Fruit fly (Drosophila melanogaster) whole organism, pupa: Measurements from ENCODE around the gene JMJD7.

ENCODE experiments used
- CG10348 ChIP-seq: fragments of 200-800 bp; sonication (Bioruptor generic); IDR thresholded peaks from 2 replicates; pipeline ENCODE4 v1.3.6; 2022; ENCODE audit warnings: missing biosample characterization, missing genetic modification characterization
- CG12605 ChIP-seq: fragments of 200-800 bp; sonication (Bioruptor generic); IDR thresholded peaks from 2 replicates; pipeline ENCODE4 v1.3.6; 2022; ENCODE audit warnings: missing biosample characterization, missing genetic modification characterization
- CG13204 ChIP-seq: fragments of 200-800 bp; sonication (Bioruptor generic); optimal IDR thresholded peaks from 2 replicates; lab custom pipeline; 2018; ENCODE audit warnings: missing biosample characterization, mild to moderate bottlenecking, missing genetic modification characterization, moderate library complexity
- CG14655 ChIP-seq: fragments of 200-800 bp; sonication (Bioruptor generic); optimal IDR thresholded peaks from 3 replicates; lab custom pipeline; 2017; ENCODE audit warnings: mild to moderate bottlenecking, missing biosample characterization, missing genetic modification reagents, missing genetic modification characterization
- CG15710 ChIP-seq: fragments of 200-800 bp; sonication (Bioruptor generic); optimal IDR thresholded peaks from 2 replicates; lab custom pipeline; 2018; ENCODE audit warnings: missing biosample characterization, mild to moderate bottlenecking, missing genetic modification characterization, moderate library complexity
- CG17806 ChIP-seq: fragments of 200-800 bp; sonication (Bioruptor generic); optimal IDR thresholded peaks from 2 replicates; lab custom pipeline; 2018; ENCODE audit warnings: missing biosample characterization, mild to moderate bottlenecking, missing genetic modification characterization, moderate library complexity
- CG32121 ChIP-seq: fragments of 200-800 bp; sonication (Bioruptor generic); IDR thresholded peaks from 2 replicates; pipeline ENCODE4 v1.3.6; 2022; ENCODE audit warnings: missing biosample characterization, missing genetic modification characterization
- CG34367 ChIP-seq: fragments of 200-800 bp; sonication (Bioruptor generic); optimal IDR thresholded peaks from 2 replicates; lab custom pipeline; 2018; ENCODE audit warnings: missing biosample characterization, mild to moderate bottlenecking, missing genetic modification characterization
- CG4496 ChIP-seq: fragments of 200-800 bp; sonication (Bioruptor generic); IDR thresholded peaks from 3 replicates; pipeline ENCODE4 v1.3.6; 2022; ENCODE audit warnings: missing biosample characterization, missing genetic modification characterization
- CG8159 ChIP-seq: fragments of 200-800 bp; sonication (Bioruptor generic); optimal IDR thresholded peaks from 3 replicates; lab custom pipeline; 2018; ENCODE audit warnings: missing biosample characterization, mild to moderate bottlenecking, missing genetic modification characterization, moderate library complexity
- CG8301 ChIP-seq: fragments of 200-800 bp; sonication (Bioruptor generic); optimal IDR thresholded peaks from 2 replicates; lab custom pipeline; 2018; ENCODE audit warnings: missing biosample characterization, mild to moderate bottlenecking, missing genetic modification characterization
- CG9948 ChIP-seq: fragments of 200-800 bp; sonication (Bioruptor generic); optimal IDR thresholded peaks from 2 replicates; lab custom pipeline; 2018; ENCODE audit warnings: missing biosample characterization, mild to moderate bottlenecking, missing genetic modification characterization, moderate library complexity
- D1 ChIP-seq: fragments of 200-800 bp; sonication (Bioruptor generic); optimal IDR thresholded peaks from 2 replicates; lab custom pipeline; 2018; ENCODE audit warnings: missing biosample characterization, mild to moderate bottlenecking, missing genetic modification characterization, moderate library complexity
- EcR ChIP-seq: fragments of 200-800 bp; sonication (Bioruptor generic); optimal IDR thresholded peaks from 3 replicates; lab custom pipeline; 2019; ENCODE audit warnings: missing biosample characterization, missing genetic modification characterization, mild to moderate bottlenecking, moderate library complexity, missing genetic modification reagents
- Ets98B ChIP-seq: fragments of 200-800 bp; sonication (Bioruptor generic); IDR thresholded peaks from 2 replicates; pipeline ENCODE4 v1.3.6; 2022; ENCODE audit warnings: missing biosample characterization, missing genetic modification characterization
- Pif1A ChIP-seq: fragments of 200-800 bp; sonication (Bioruptor generic); optimal IDR thresholded peaks from 3 replicates; lab custom pipeline; 2016; ENCODE audit warnings: missing biosample characterization, missing genetic modification characterization
- Pif1B ChIP-seq: fragments of 200-800 bp; sonication (Bioruptor generic); optimal IDR thresholded peaks from 3 replicates; lab custom pipeline; 2016; ENCODE audit warnings: missing biosample characterization, missing genetic modification characterization
- Snoo ChIP-seq: fragments of 200-800 bp; sonication (Bioruptor generic); optimal IDR thresholded peaks from 3 replicates; lab custom pipeline; 2017; ENCODE audit warnings: missing biosample characterization, mild to moderate bottlenecking, missing genetic modification characterization, inconsistent platforms
- fd96Ca ChIP-seq: fragments of 200-800 bp; sonication (Bioruptor generic); IDR thresholded peaks from 3 replicates; pipeline ENCODE4 v1.3.6; 2022; ENCODE audit warnings: missing biosample characterization, missing genetic modification characterization
- gl ChIP-seq: fragments of 200-800 bp; sonication (Bioruptor generic); optimal IDR thresholded peaks from 2 replicates; lab custom pipeline; 2018; ENCODE audit warnings: missing biosample characterization, mild to moderate bottlenecking, missing genetic modification characterization
- rn ChIP-seq: fragments of 200-800 bp; sonication (Bioruptor generic); IDR thresholded peaks from 2 replicates; pipeline ENCODE4 v1.3.6; 2022; ENCODE audit warnings: missing biosample characterization, missing genetic modification characterization

The JMJD7 gene

DNA sequence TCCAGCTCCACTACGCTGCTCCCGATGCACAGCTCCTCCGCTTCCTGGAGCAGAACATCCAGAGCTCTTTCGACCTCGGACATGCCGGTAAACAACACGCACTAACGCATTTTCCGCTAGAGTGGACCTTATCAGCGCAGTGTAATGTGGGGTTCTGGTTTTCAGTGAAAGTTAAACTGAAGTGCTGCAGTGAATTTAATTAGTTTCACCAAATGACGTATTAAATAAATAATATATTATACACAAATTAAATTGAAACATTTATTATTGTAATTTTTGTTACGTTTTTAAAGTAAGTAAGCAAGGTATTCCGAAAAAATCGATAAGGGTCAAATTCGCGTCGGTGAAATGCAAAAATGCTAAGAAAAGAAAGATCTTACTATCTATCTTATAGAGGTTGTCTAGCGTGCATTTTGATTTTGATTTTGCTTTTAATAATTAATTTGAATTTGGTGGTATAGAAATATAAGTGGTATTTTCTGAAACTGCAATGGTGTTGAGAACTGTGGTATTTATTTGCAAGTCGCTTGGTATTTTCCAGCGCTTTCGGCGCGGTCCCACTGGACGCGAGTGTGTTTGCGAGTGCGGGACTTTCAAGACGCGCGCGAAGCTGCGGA is at the start of gene JMJD7, which contains the start of gene CG10738:
Gene JMJD7 (minus strand): TSS at position 107 of the 617 bp plus-strand sequence.
Gene CG10738 (plus strand): TSS at position 594 of the 617 bp plus-strand sequence.
- TF ChIP-seq CG32121 (GFP tag; lab: Robert Waterston, UW) (peak; percentile 54), gl (tag; lab: Kevin White, UChicago) (no peak), CG14655 (GFP tag; lab: Kevin White, UChicago) (peak; percentile 60), D1 (tag; lab: Kevin White, UChicago) (peak; percentile 22), EcR (GFP tag; lab: Kevin White, UChicago) (no peak), Pif1A (GFP tag; lab: Kevin White, UChicago) (peak; percentile 80), CG13204 (GFP tag; lab: Kevin White, UChicago) (no peak), CG17806 (tag; lab: Kevin White, UChicago) (peak; percentile 28), CG9948 (tag; lab: Kevin White, UChicago) (peak; percentile 5), CG8159 (tag; lab: Kevin White, UChicago) (peak; percentile 99), CG12605 (GFP tag; lab: Robert Waterston, UW) (peak; percentile 79), rn (GFP tag; lab: Robert Waterston, UW) (peak; percentile 52), Pif1B (GFP tag; lab: Kevin White, UChicago) (peak; percentile 62), CG4496 (peak; percentile 85), fd96Ca (GFP tag; lab: Robert Waterston, UW) (peak; percentile 72; the same call in 2 of the 3 replicates), Snoo (tag; lab: Kevin White, UChicago) (peak; percentile 1), CG34367 (tag; lab: Kevin White, UChicago) (no peak), CG15710 (tag; lab: Kevin White, UChicago) (peak; percentile 18), CG10348 (GFP tag; lab: Robert Waterston, UW) (no peak), CG8301 (tag; lab: Kevin White, UChicago) (peak; percentile 57), Ets98B (GFP tag; lab: Robert Waterston, UW) (peak; percentile 81)

DNA sequence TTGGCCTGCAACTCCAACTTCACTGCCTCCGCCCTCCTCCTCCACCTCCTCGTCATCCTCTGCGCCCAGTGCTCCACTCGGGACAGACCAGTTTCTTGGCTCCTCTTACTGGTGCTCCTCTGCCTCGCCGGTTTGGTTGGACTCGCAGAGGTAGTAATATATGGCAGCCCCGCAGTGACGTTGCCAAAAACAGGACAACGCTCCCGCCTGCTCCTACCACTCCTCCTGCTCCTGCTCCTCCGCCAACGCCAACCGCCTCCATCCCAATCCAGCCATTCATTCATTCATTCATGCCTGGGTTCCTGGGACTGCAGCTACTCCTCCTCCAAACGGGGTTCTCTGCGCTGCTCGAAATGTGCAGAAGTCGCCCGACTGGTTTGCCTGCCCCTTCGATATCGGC is 49.4 kb upstream of the JMJD7 start:
- TF ChIP-seq EcR (GFP tag; lab: Kevin White, UChicago), result peak; percentile 96
- TF ChIP-seq CG17806 (tag; lab: Kevin White, UChicago), result no peak

dm6 chr3L:13497720-13498355 is 47.8 kb upstream of the JMJD7 start:
- peak; percentile 77 for TF ChIP-seq CG13204 (GFP tag; lab: Kevin White, UChicago)
- peak; percentile 60; the same call in 1 of the 3 replicates for TF ChIP-seq fd96Ca (GFP tag; lab: Robert Waterston, UW)
- peak; percentile 26 for TF ChIP-seq CG14655 (GFP tag; lab: Kevin White, UChicago)
- peak; percentile 40; the same call in 1 of the 2 replicates for TF ChIP-seq Ets98B (GFP tag; lab: Robert Waterston, UW)
- peak; percentile 28 for TF ChIP-seq CG9948 (tag; lab: Kevin White, UChicago)
- peak; percentile 50 for TF ChIP-seq CG8159 (tag; lab: Kevin White, UChicago)
- peak; percentile 54 for TF ChIP-seq CG15710 (tag; lab: Kevin White, UChicago)
- no peak for TF ChIP-seq Pif1A (GFP tag; lab: Kevin White, UChicago)
- no peak for TF ChIP-seq CG8301 (tag; lab: Kevin White, UChicago)
- TF ChIP-seq rn (GFP tag; lab: Robert Waterston, UW), result no peak
- peak; percentile 64 for TF ChIP-seq Snoo (tag; lab: Kevin White, UChicago)
- TF ChIP-seq CG12605 (GFP tag; lab: Robert Waterston, UW), result peak; percentile 46; the same call in 1 of the 2 replicates
- peak; percentile 9 for TF ChIP-seq Pif1B (GFP tag; lab: Kevin White, UChicago)
- TF ChIP-seq EcR (GFP tag; lab: Kevin White, UChicago), result peak; percentile 64
- TF ChIP-seq CG10348 (GFP tag; lab: Robert Waterston, UW), result no peak
- peak; percentile 68 for TF ChIP-seq gl (tag; lab: Kevin White, UChicago)
- peak; percentile 1 for TF ChIP-seq CG17806 (tag; lab: Kevin White, UChicago)
- TF ChIP-seq CG32121 (GFP tag; lab: Robert Waterston, UW), result peak; percentile 42
- no peak for TF ChIP-seq D1 (tag; lab: Kevin White, UChicago)
- TF ChIP-seq CG4496, result peak; percentile 45; the same call in 1 of the 3 replicates
- TF ChIP-seq CG34367 (tag; lab: Kevin White, UChicago), result peak; percentile 34

DNA sequence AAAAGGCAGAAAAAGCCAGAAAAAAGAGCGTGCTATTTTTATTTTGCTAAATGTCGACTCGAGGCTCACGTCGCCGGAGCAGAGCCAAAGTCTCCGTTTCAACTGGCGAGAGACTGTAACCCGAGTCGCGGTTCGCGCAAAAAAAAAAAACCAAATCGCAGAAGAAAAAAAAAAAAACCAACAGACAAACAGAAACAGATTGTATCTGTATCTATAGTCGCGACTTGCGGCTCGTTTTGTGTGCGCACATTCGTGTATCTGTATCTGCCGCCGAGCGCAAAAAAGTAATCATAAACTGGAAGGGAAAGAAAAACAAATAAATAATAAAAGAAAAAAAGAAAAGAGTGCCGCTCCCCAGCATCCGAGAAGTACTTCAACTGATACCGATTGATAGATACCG is 45.0 kb upstream of the JMJD7 start:
- peak; percentile 68 for TF ChIP-seq CG8301 (tag; lab: Kevin White, UChicago)
- peak; percentile 93 for TF ChIP-seq CG13204 (GFP tag; lab: Kevin White, UChicago)
- peak; percentile 73 for TF ChIP-seq CG9948 (tag; lab: Kevin White, UChicago)
- TF ChIP-seq gl (tag; lab: Kevin White, UChicago), result peak; percentile 96
- TF ChIP-seq Pif1B (GFP tag; lab: Kevin White, UChicago), result peak; percentile 92
- TF ChIP-seq CG17806 (tag; lab: Kevin White, UChicago), result peak; percentile 82
- peak; percentile 91 for TF ChIP-seq fd96Ca (GFP tag; lab: Robert Waterston, UW)
- TF ChIP-seq CG4496, result peak; percentile 96
- TF ChIP-seq Pif1A (GFP tag; lab: Kevin White, UChicago), result peak; percentile 96
- TF ChIP-seq CG32121 (GFP tag; lab: Robert Waterston, UW), result peak; percentile 79
- peak; percentile 85 for TF ChIP-seq CG34367 (tag; lab: Kevin White, UChicago)
- TF ChIP-seq Snoo (tag; lab: Kevin White, UChicago), result peak; percentile 54
- TF ChIP-seq Ets98B (GFP tag; lab: Robert Waterston, UW), result peak; percentile 89
- peak; percentile 84 for TF ChIP-seq CG15710 (tag; lab: Kevin White, UChicago)
- TF ChIP-seq D1 (tag; lab: Kevin White, UChicago), result peak; percentile 37
- peak; percentile 99 for TF ChIP-seq CG12605 (GFP tag; lab: Robert Waterston, UW)
- peak; percentile 80 for TF ChIP-seq CG14655 (GFP tag; lab: Kevin White, UChicago)
- TF ChIP-seq CG8159 (tag; lab: Kevin White, UChicago), result peak; percentile 80
- TF ChIP-seq CG10348 (GFP tag; lab: Robert Waterston, UW), result no peak
- peak; percentile 86 for TF ChIP-seq rn (GFP tag; lab: Robert Waterston, UW)
- TF ChIP-seq EcR (GFP tag; lab: Kevin White, UChicago), result no peak
